Worm (Caenorhabditis elegans): ENCODE measurements around the gene T05A8.1.
"Not testable (repeated sequence)": the region's sequence is repeated elsewhere in the genome, so short reads cannot be mapped to it uniquely, and the experiment has no call there.

Gene T05A8.1

ce11 chrII:2673534-2673933 is 36.3 kb downstream of the T05A8.1 start, which contains the start of the genes F22E5.20 and F22E5.1:
Gene F22E5.20, minus strand, starts transcription at chrII:2673634.
Gene F22E5.1, plus strand, starts transcription at chrII:2673775.
- not testable (repeated sequence) for TF ChIP-seq elt-3, ceh-16, nhr-23 (tag; optimal IDR thresholded peaks at IDR 0.05)

DNA sequence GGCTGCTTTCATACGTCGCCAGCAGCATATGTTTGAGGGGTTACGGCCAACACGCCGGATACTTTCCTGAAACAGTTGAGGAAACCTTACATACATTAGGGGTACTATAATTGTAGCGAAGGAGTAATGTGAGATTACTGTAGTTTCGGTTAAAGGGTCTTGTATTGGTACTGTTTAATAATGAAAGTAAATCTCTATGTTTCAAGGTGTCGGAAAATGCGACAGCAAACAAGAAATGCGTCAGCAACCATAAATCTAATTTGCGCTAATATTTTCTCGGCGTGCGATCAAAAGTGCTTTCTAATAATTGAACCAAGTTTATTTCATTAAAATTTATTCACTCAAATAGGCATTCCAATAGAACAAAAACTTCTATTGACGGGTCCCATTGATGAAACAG is 37.5 kb downstream of the T05A8.1 start, which contains the start of gene sri-57:
Gene sri-57 (minus strand): TSS at position 101 of the 400 bp plus-strand sequence.
- TF ChIP-seq ZK546.5, ceh-82, fkh-2 (tag; optimal IDR thresholded peaks at IDR 0.05): not testable (repeated sequence)

- TF ChIP-seq egl-27 (tag; optimal IDR thresholded peaks at IDR 0.05), result no peak
- no peak for TF ChIP-seq R02D3.7 (tag; optimal IDR thresholded peaks at IDR 0.05)
- TF ChIP-seq snpc-4 (tag; optimal IDR thresholded peaks at IDR 0.05), result no peak
- no peak for TF ChIP-seq elt-3 (tag; optimal IDR thresholded peaks at IDR 0.05)
- no peak for TF ChIP-seq ceh-16 (tag; optimal IDR thresholded peaks at IDR 0.05)
- no peak for TF ChIP-seq lsy-12 (tag; optimal IDR thresholded peaks at IDR 0.05)
- no peak for TF ChIP-seq nhr-23 (tag; optimal IDR thresholded peaks at IDR 0.05)
- no peak for TF ChIP-seq eor-1 (tag; optimal IDR thresholded peaks at IDR 0.05)
- no peak for TF ChIP-seq ZK546.5 (tag; optimal IDR thresholded peaks at IDR 0.05)
- TF ChIP-seq ceh-9 (tag; optimal IDR thresholded peaks at IDR 0.05), result no peak
- TF ChIP-seq mdl-1 (tag; optimal IDR thresholded peaks at IDR 0.05), result no peak
- TF ChIP-seq nhr-25 (tag; optimal IDR thresholded peaks at IDR 0.05), result no peak
Observed at ce11 chrII:2665606-2666005, 44.2 kb downstream of the T05A8.1 start, which contains the start of gene F22E5.22. Gene F22E5.22, plus strand, starts transcription at chrII:2665906.

ce11 chrII:2665081-2665480 is 44.8 kb downstream of the T05A8.1 start, which contains the start of gene F22E5.2:
Gene F22E5.2, plus strand, starts transcription at chrII:2665381.
- not testable (repeated sequence) for TF ChIP-seq lin-39, ceh-82, mdl-1 (tag; optimal IDR thresholded peaks at IDR 0.05)

DNA sequence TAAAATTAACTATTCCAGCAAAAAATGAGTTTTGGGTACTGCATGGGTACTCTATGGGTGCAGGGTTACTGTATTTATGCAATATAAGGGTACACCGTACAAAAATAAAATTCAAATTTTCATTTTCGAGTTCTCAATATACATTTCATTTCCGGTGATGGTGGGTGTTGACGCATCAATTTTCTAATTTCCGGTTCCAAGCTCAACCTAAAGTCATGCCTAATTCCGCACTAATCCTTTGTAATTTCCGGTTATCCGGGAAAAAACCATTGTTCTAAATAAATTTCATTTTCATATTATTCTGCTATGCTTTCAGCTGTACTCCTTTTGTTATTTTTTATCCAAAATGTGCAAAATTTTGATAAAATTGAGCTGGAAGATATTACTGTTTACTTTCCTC is 50.5 kb downstream of the T05A8.1 start, which contains the start of gene gcy-21:
Gene gcy-21 (plus strand): TSS at position 301 of the 400 bp plus-strand sequence.
- TF ChIP-seq nhr-11 (tag; optimal IDR thresholded peaks at IDR 0.05) (no peak), eor-1 (tag; optimal IDR thresholded peaks at IDR 0.05) (no peak), ztf-11 (tag; optimal IDR thresholded peaks at IDR 0.05) (no peak), mdl-1 (tag; optimal IDR thresholded peaks at IDR 0.05) (no peak), egl-27 (tag; optimal IDR thresholded peaks at IDR 0.05) (no peak), nhr-43 (tag; optimal IDR thresholded peaks at IDR 0.05; ENCODE audit: poor library complexity, severe bottlenecking) (no peak), ceh-16 (tag; optimal IDR thresholded peaks at IDR 0.05) (no peak), ama-1 (optimal IDR thresholded peaks at IDR 0.05) (no peak), hmg-11 (tag; optimal IDR thresholded peaks at IDR 0.05) (no peak), nhr-77 (tag; optimal IDR thresholded peaks at IDR 0.05) (no peak), mml-1 (tag; optimal IDR thresholded peaks at IDR 0.05) (no peak), egl-5 (tag; optimal IDR thresholded peaks at IDR 0.05) (no peak), elt-2 (tag; optimal IDR thresholded peaks at IDR 0.05) (no peak), nhr-12 (tag; optimal IDR thresholded peaks at IDR 0.05) (no peak), nhr-67 (tag; optimal IDR thresholded peaks at IDR 0.05) (no peak), R02D3.7 (tag; optimal IDR thresholded peaks at IDR 0.05) (no peak), elt-3 (tag; optimal IDR thresholded peaks at IDR 0.05) (no peak), fkh-2 (tag; optimal IDR thresholded peaks at IDR 0.05) (no peak), skn-1 (tag; optimal IDR thresholded peaks at IDR 0.05) (no peak), pha-4 (tag; optimal IDR thresholded peaks at IDR 0.05) (no peak)
